Fruit fly (Drosophila melanogaster) whole organism, embryonic: Measurements from ENCODE around the gene CG17154.

Source experiments
- BEAF-32 ChIP-seq: fragments of 200-800 bp; sonication (Bioruptor generic); optimal IDR thresholded peaks from 3 replicates; lab custom pipeline; 2017; ENCODE audit warnings: missing biosample characterization, missing genetic modification characterization, mild to moderate bottlenecking, moderate library complexity, missing genetic modification reagents
- Blimp-1 ChIP-seq: fragments of 200-800 bp; sonication (Bioruptor generic); optimal IDR thresholded peaks from 3 replicates; lab custom pipeline; 2018; ENCODE audit warnings: missing biosample characterization, missing genetic modification characterization, mild to moderate bottlenecking, moderate library complexity, missing genetic modification reagents
- CG10979 ChIP-seq: fragments of 200-800 bp; sonication (Bioruptor generic); optimal IDR thresholded peaks from 2 replicates; lab custom pipeline; 2018; ENCODE audit warnings: missing biosample characterization, mild to moderate bottlenecking, missing genetic modification characterization, moderate library complexity
- CG11695 ChIP-seq: fragments of 200-800 bp; sonication (Bioruptor generic); IDR thresholded peaks from 3 replicates; pipeline ENCODE4 v1.3.6; 2022; ENCODE audit warnings: missing biosample characterization, missing genetic modification characterization
- CG12071 ChIP-seq: fragments of 200-800 bp; sonication (Bioruptor generic); optimal IDR thresholded peaks from 3 replicates; lab custom pipeline; 2018; ENCODE audit warnings: missing biosample characterization, mild to moderate bottlenecking, missing genetic modification characterization
- CG12155 ChIP-seq: fragments of 200-800 bp; sonication (Bioruptor generic); optimal IDR thresholded peaks from 3 replicates; lab custom pipeline; 2016; ENCODE audit warnings: missing biosample characterization, missing genetic modification characterization
- CG12236 ChIP-seq: fragments of 200-800 bp; sonication (Bioruptor generic); optimal IDR thresholded peaks from 2 replicates; lab custom pipeline; 2016; ENCODE audit warnings: missing biosample characterization, missing genetic modification characterization
- CG16863 ChIP-seq: fragments of 200-800 bp; sonication (Bioruptor generic); optimal IDR thresholded peaks from 3 replicates; lab custom pipeline; 2016; ENCODE audit warnings: missing biosample characterization, missing genetic modification characterization
- CG17612 ChIP-seq: fragments of 200-800 bp; sonication (Bioruptor generic); IDR thresholded peaks from 2 replicates; pipeline ENCODE4 v1.3.6; 2022; ENCODE audit warnings: missing biosample characterization, missing genetic modification characterization
- CG17912 ChIP-seq: fragments of 200-800 bp; sonication (Bioruptor generic); optimal IDR thresholded peaks from 2 replicates; lab custom pipeline; 2018; ENCODE audit warnings: missing biosample characterization, mild to moderate bottlenecking, missing genetic modification characterization
- CG2202 ChIP-seq: fragments of 200-800 bp; sonication (Bioruptor generic); optimal IDR thresholded peaks from 2 replicates; lab custom pipeline; 2018; ENCODE audit warnings: missing biosample characterization, mild to moderate bottlenecking, missing genetic modification characterization
- CG43689 ChIP-seq: fragments of 200-800 bp; sonication (Bioruptor generic); IDR thresholded peaks from 2 replicates; pipeline ENCODE4 v1.3.6; 2022; ENCODE audit warnings: missing biosample characterization, missing genetic modification characterization
- CG6683 ChIP-seq: fragments of 200-800 bp; sonication (Bioruptor generic); optimal IDR thresholded peaks from 2 replicates; lab custom pipeline; 2017; ENCODE audit warnings: missing biosample characterization, mild to moderate bottlenecking, missing genetic modification characterization, missing genetic modification reagents
- CG7357 ChIP-seq: fragments of 200-800 bp; sonication (Bioruptor generic); IDR thresholded peaks from 3 replicates; pipeline ENCODE4 v1.3.6; 2022; ENCODE audit warnings: missing biosample characterization, missing genetic modification characterization
- CG7372 ChIP-seq: fragments of 200-800 bp; sonication (Bioruptor generic); IDR thresholded peaks from 2 replicates; pipeline ENCODE4 v1.3.6; 2022; ENCODE audit warnings: missing biosample characterization, missing genetic modification characterization
- CG8290 ChIP-seq, 3 experiments: fragments of 200-800 bp; sonication (Bioruptor generic); optimal IDR thresholded peaks; 2 replicates each; lab custom pipeline; 2016 to 2019; ENCODE audit warnings: missing biosample characterization in 3 of 3, missing genetic modification characterization in 3 of 3, mild to moderate bottlenecking in 2 of 3, moderate library complexity in 1 of 3
- CG8944 ChIP-seq: fragments of 200-800 bp; sonication (Bioruptor generic); optimal IDR thresholded peaks from 3 replicates; lab custom pipeline; 2016; ENCODE audit warnings: missing biosample characterization, missing genetic modification characterization
- Camta ChIP-seq: fragments of 200-800 bp; sonication (Bioruptor generic); optimal IDR thresholded peaks from 2 replicates; lab custom pipeline; 2016; ENCODE audit warnings: missing biosample characterization, missing genetic modification characterization
- Drgx ChIP-seq: fragments of 200-800 bp; sonication (Bioruptor generic); IDR thresholded peaks from 2 replicates; pipeline ENCODE4 v1.3.6; 2022; ENCODE audit warnings: missing biosample characterization, missing genetic modification characterization
- Elba2 ChIP-seq: fragments of 200-800 bp; sonication (Bioruptor generic); optimal IDR thresholded peaks from 3 replicates; lab custom pipeline; 2016; ENCODE audit warnings: missing biosample characterization, missing genetic modification characterization
- Fer3 ChIP-seq: fragments of 200-800 bp; sonication (Bioruptor generic); optimal IDR thresholded peaks from 2 replicates; lab custom pipeline; 2018; ENCODE audit warnings: missing biosample characterization, mild to moderate bottlenecking, missing genetic modification characterization, moderate library complexity
- HLH3B ChIP-seq: fragments of 200-800 bp; sonication (Bioruptor generic); IDR thresholded peaks from 2 replicates; pipeline ENCODE4 v1.3.6; 2022; ENCODE audit warnings: missing biosample characterization, missing genetic modification characterization
- NC2α ChIP-seq: fragments of 200-800 bp; sonication (Bioruptor generic); optimal IDR thresholded peaks from 2 replicates; lab custom pipeline; 2016; ENCODE audit warnings: missing biosample characterization, missing genetic modification characterization
- Nf-YC ChIP-seq: fragments of 200-800 bp; optimal IDR thresholded peaks from 3 replicates; lab custom pipeline; 2019; ENCODE audit warnings: missing biosample characterization, mild to moderate bottlenecking, missing genetic modification characterization, moderate library complexity
- Poxn ChIP-seq: fragments of 200-800 bp; sonication (Bioruptor generic); IDR thresholded peaks from 2 replicates; pipeline ENCODE4 v1.3.6; 2022; ENCODE audit warnings: missing biosample characterization, missing genetic modification characterization
- Usf ChIP-seq: fragments of 200-800 bp; sonication (Bioruptor generic); optimal IDR thresholded peaks from 2 replicates; lab custom pipeline; 2017; ENCODE audit warnings: missing genotype, missing biosample characterization, missing genetic modification characterization
- Xrp1 ChIP-seq: fragments of 200-800 bp; sonication (Bioruptor generic); IDR thresholded peaks from 2 replicates; pipeline ENCODE4 v1.3.6; 2022; ENCODE audit warnings: missing biosample characterization, missing genetic modification characterization
- bcd ChIP-seq: fragments of 200-800 bp; sonication (Bioruptor generic); optimal IDR thresholded peaks from 2 replicates; lab custom pipeline; 2017; ENCODE audit warnings: missing biosample characterization, mild to moderate bottlenecking, missing genetic modification characterization
- bigmax ChIP-seq: fragments of 200-800 bp; sonication (Bioruptor generic); optimal IDR thresholded peaks from 2 replicates; lab custom pipeline; 2018; ENCODE audit warnings: missing biosample characterization, mild to moderate bottlenecking, missing genetic modification characterization
- bowl ChIP-seq: fragments of 200-800 bp; sonication (Bioruptor generic); IDR thresholded peaks from 2 replicates; pipeline ENCODE4 v1.3.6; 2022; ENCODE audit warnings: missing biosample characterization, missing genetic modification characterization
- chif ChIP-seq, 2 experiments: fragments of 200-800 bp; sonication (Bioruptor generic); optimal IDR thresholded peaks; 3 replicates each; lab custom pipeline; 2016; ENCODE audit warnings: missing biosample characterization in 2 of 2, missing genetic modification characterization in 2 of 2
- ci ChIP-seq: fragments of 200-800 bp; sonication (Bioruptor generic); IDR thresholded peaks from 3 replicates; pipeline ENCODE4 v1.3.6; 2022; ENCODE audit warnings: missing biosample characterization, missing genetic modification characterization
- disco-r ChIP-seq: fragments of 200-800 bp; sonication (Bioruptor generic); optimal IDR thresholded peaks from 2 replicates; lab custom pipeline; 2016; ENCODE audit warnings: missing biosample characterization, missing genetic modification characterization
- dysf ChIP-seq: fragments of 200-800 bp; sonication (Bioruptor generic); IDR thresholded peaks from 3 replicates; pipeline ENCODE4 v1.3.6; 2022; ENCODE audit warnings: missing biosample characterization, missing genetic modification characterization
- esg ChIP-seq: fragments of 200-800 bp; sonication (Bioruptor generic); conservative IDR thresholded peaks from 2 replicates; pipeline ENCODE4 v1.3.6; 2022; ENCODE audit warnings: missing biosample characterization, missing genetic modification characterization
- gcm ChIP-seq: fragments of 200-800 bp; sonication (Bioruptor generic); optimal IDR thresholded peaks from 2 replicates; lab custom pipeline; 2019; ENCODE audit warnings: missing biosample characterization, mild to moderate bottlenecking, missing genetic modification characterization, moderate library complexity
- gem ChIP-seq: fragments of 200-800 bp; sonication (Bioruptor generic); optimal IDR thresholded peaks from 2 replicates; lab custom pipeline; 2019; ENCODE audit warnings: missing biosample characterization, mild to moderate bottlenecking, missing genetic modification characterization, moderate library complexity
- gsb-n ChIP-seq: fragments of 200-800 bp; sonication (Bioruptor generic); optimal IDR thresholded peaks from 3 replicates; lab custom pipeline; 2018; ENCODE audit warnings: missing biosample characterization, mild to moderate bottlenecking, missing genetic modification characterization
- hkb ChIP-seq, 2 experiments: fragments of 200-800 bp in 1 of 2; fragments of >200 bp in 1 of 2; sonication (Bioruptor generic) in 1 of 2; IDR thresholded peaks in 1 of 2; optimal IDR thresholded peaks in 1 of 2; 2 replicates each; pipeline versions ENCODE4 v1.3.6 to Lab custom; 2017 to 2022; ENCODE audit warnings: missing biosample characterization in 1 of 2, missing genetic modification characterization in 1 of 2
- knrl ChIP-seq: fragments of 200-800 bp; sonication (Bioruptor generic); IDR thresholded peaks from 3 replicates; pipeline ENCODE4 v1.3.6; 2022; ENCODE audit warnings: missing biosample characterization, missing genetic modification characterization; ENCODE audit not compliant: partially characterized antibody
- lbe ChIP-seq: fragments of 200-800 bp; sonication (Bioruptor generic); optimal IDR thresholded peaks from 2 replicates; lab custom pipeline; 2016; ENCODE audit warnings: missing biosample characterization, mild to moderate bottlenecking, missing genetic modification characterization
- maf-S ChIP-seq: fragments of 200-800 bp; sonication (Bioruptor generic); optimal IDR thresholded peaks from 2 replicates; lab custom pipeline; 2016; ENCODE audit warnings: missing biosample characterization, missing genetic modification characterization
- nerfin-2 ChIP-seq: fragments of 200-800 bp; sonication (Bioruptor generic); IDR thresholded peaks from 2 replicates; pipeline ENCODE4 v1.3.6; 2022; ENCODE audit warnings: missing biosample characterization, missing genetic modification characterization; ENCODE audit not compliant: partially characterized antibody
- odd ChIP-seq: fragments of 200-800 bp; sonication (Bioruptor generic); optimal IDR thresholded peaks from 2 replicates; lab custom pipeline; 2017; ENCODE audit warnings: missing biosample characterization, mild to moderate bottlenecking, missing genetic modification characterization
- row ChIP-seq: fragments of 200-800 bp; sonication (Bioruptor generic); IDR thresholded peaks from 3 replicates; pipeline ENCODE4 v1.3.6; 2022; ENCODE audit warnings: missing biosample characterization, missing genetic modification characterization
- sim ChIP-seq: fragments of 200-800 bp; sonication (Bioruptor generic); IDR thresholded peaks from 2 replicates; pipeline ENCODE4 v1.3.6; 2022; ENCODE audit warnings: missing biosample characterization, missing genetic modification characterization
- tio ChIP-seq: fragments of 200-800 bp; sonication (Bioruptor generic); optimal IDR thresholded peaks from 2 replicates; lab custom pipeline; 2017; ENCODE audit warnings: missing biosample characterization, missing genetic modification characterization, inconsistent platforms
- usp ChIP-seq: fragments of >200 bp; optimal IDR thresholded peaks from 2 replicates; lab custom pipeline; 2017; ENCODE audit warnings: missing biosample characterization, missing genetic modification characterization
- zen ChIP-seq: fragments of 200-800 bp; sonication (Bioruptor generic); optimal IDR thresholded peaks from 3 replicates; lab custom pipeline; 2018; ENCODE audit warnings: missing biosample characterization, mild to moderate bottlenecking, missing genetic modification characterization, moderate library complexity
- zfh1 ChIP-seq: fragments of 200-800 bp; sonication (Bioruptor generic); IDR thresholded peaks from 3 replicates; pipeline ENCODE4 v1.3.6; 2022; ENCODE audit warnings: missing biosample characterization, missing genetic modification characterization

The CG17154 gene

DNA sequence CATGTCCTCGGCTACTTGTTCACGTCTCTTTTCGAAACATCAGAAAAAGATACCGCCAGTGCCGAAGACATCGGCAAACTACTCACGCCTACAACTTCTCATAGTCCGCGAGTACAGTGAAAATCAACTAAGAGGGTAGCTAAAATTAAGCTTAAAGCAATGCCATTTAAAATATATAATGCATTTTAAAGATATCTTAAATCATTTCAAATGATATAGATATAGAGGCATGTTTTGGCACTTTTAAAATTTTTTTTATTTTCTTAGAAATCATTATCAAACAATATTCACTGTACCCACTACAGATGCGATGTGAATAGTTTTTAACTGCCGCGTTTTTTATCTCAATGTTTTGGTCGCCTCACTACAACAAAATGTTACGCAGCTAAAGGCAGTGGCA, 37.8 kb upstream of the CG17154 start (continued):
- TF ChIP-seq gcm (GFP tag; lab: Kevin White, UChicago) (peak; percentile 11), CG12071 (GFP tag; lab: Kevin White, UChicago) (no peak), CG8944 (GFP tag; lab: Kevin White, UChicago) (no peak), Usf (GFP tag; lab: Kevin White, UChicago) (no peak), Fer3 (tag; lab: Kevin White, UChicago) (peak; percentile 28), HLH3B (GFP tag; lab: Robert Waterston, UW) (peak; percentile 48; the same call in 1 of the 2 replicates), Blimp-1 (peak; percentile 39), CG12155 (GFP tag; lab: Kevin White, UChicago) (peak; percentile 11), Poxn (0 out of 2 replicates have a peak, but pooled peaks have one; percentile 29), row (GFP tag; lab: Robert Waterston, UW) (peak; percentile 68), bowl (GFP tag; lab: Robert Waterston, UW) (0 out of 2 replicates have a peak, but pooled peaks have one; percentile 21), esg (GFP tag; lab: Robert Waterston, UW) (peak; percentile 34; the same call in 1 of the 2 replicates), Elba2 (no peak), zen (tag; lab: Kevin White, UChicago) (peak; percentile 13), tio (GFP tag; lab: Kevin White, UChicago) (no peak), gem (tag; lab: Kevin White, UChicago) (peak; percentile 68), chif (GFP tag; optimal IDR thresholded peaks at IDR 0.05; lab: Kevin White, UChicago) (no peak), Xrp1 (GFP tag; lab: Robert Waterston, UW) (peak; percentile 49), hkb (optimal IDR thresholded peaks at IDR 0.05; lab: Kevin White, UChicago) (no peak), hkb (GFP tag; IDR thresholded peaks at IDR 0.05; lab: Robert Waterston, UW) (peak; percentile 60; the same call in 1 of the 2 replicates), BEAF-32 (GFP tag; lab: Kevin White, UChicago) (no peak), Drgx (GFP tag; lab: Robert Waterston, UW) (peak; percentile 56), usp (GFP tag; lab: Kevin White, UChicago) (no peak), bigmax (GFP tag; lab: Kevin White, UChicago) (no peak)

DNA sequence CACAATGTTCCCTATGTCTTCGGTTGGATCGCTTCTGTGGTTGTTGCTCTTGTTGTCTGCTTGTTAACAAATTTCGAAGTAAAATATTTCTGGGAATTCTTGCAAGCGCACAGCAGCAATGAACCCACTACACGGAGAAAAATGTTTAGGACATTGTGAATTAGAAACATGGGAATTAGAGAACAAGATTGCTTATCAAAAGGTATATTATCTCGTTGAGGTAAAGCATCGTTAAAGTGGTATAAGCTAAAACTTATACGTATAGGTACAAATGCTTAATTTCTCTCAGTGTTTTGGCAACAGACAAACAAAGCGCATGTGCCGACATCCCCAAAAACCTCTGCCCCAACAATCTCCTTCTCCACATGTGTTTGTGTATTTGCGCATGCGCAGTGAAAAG, 34.7 kb upstream of the CG17154 start:
- TF ChIP-seq lbe (GFP tag; lab: Kevin White, UChicago) (peak; percentile 90), knrl (GFP tag; lab: Robert Waterston, UW) (no peak), dysf (GFP tag; lab: Robert Waterston, UW) (no peak), gsb-n (tag; lab: Kevin White, UChicago) (peak; percentile 54), CG8290 (GFP tag; optimal IDR thresholded peaks at IDR 0.05; lab: Kevin White, UChicago) (no peak), CG8290 (tag; optimal IDR thresholded peaks at IDR 0.05; lab: Kevin White, UChicago) (peak in 1 of 2 experiments; percentile 12), bcd (peak; percentile 15), sim (GFP tag; lab: Robert Waterston, UW) (no peak), CG43689 (no peak), Camta (no peak), CG11695 (GFP tag; lab: Robert Waterston, UW) (no peak), disco-r (GFP tag; lab: Kevin White, UChicago) (no peak), nerfin-2 (GFP tag; lab: Robert Waterston, UW) (no peak), ci (GFP tag; lab: Robert Waterston, UW) (peak; percentile 70), NC2α (no peak), CG17912 (GFP tag; lab: Kevin White, UChicago) (no peak), CG16863 (GFP tag; lab: Kevin White, UChicago) (peak; percentile 16), CG12236 (GFP tag; lab: Kevin White, UChicago) (no peak), zfh1 (peak; percentile 66), CG7357 (0 out of 3 replicates have a peak, but pooled peaks have one; percentile 9), Nf-YC (tag; lab: Kevin White, UChicago) (no peak), odd (GFP tag; lab: Kevin White, UChicago) (no peak), CG17612 (no peak), CG10979 (tag; lab: Kevin White, UChicago) (peak; percentile 86), esg (GFP tag; lab: Robert Waterston, UW) (no peak), CG7372 (GFP tag; lab: Robert Waterston, UW) (no peak), maf-S (GFP tag; lab: Kevin White, UChicago) (peak; percentile 4), CG2202 (tag; lab: Kevin White, UChicago) (no peak), CG6683 (no peak)
